Fruit fly (Drosophila melanogaster) whole organism, embryonic: Measurements from ENCODE around the gene Sec10.
A peak's percentile ranks its signal among the peaks of the same experiment; 100 is the strongest.

Source experiments
- Ada2b ChIP-seq: fragments of 200-800 bp; sonication (Bioruptor generic); IDR thresholded peaks from 2 replicates; pipeline ENCODE4 v1.3.6; 2022; ENCODE audit warnings: missing biosample characterization, missing genetic modification characterization
- BtbVII ChIP-seq: fragments of 200-800 bp; sonication (Bioruptor generic); optimal IDR thresholded peaks from 3 replicates; lab custom pipeline; 2017; ENCODE audit warnings: missing biosample characterization, mild to moderate bottlenecking, missing genetic modification characterization
- CG12299 ChIP-seq: fragments of 200-800 bp; sonication (Bioruptor generic); optimal IDR thresholded peaks from 2 replicates; lab custom pipeline; 2018; ENCODE audit warnings: missing biosample characterization, mild to moderate bottlenecking, missing genetic modification characterization
- CG14860 ChIP-seq: fragments of 200-800 bp; sonication (Bioruptor generic); IDR thresholded peaks from 3 replicates; pipeline ENCODE4 v1.3.6; 2022; ENCODE audit warnings: missing biosample characterization, missing genetic modification characterization; ENCODE audit not compliant: partially characterized antibody
- CG17385 ChIP-seq: fragments of 200-800 bp; sonication (Bioruptor generic); optimal IDR thresholded peaks from 3 replicates; lab custom pipeline; 2018; ENCODE audit warnings: missing biosample characterization, mild to moderate bottlenecking, missing genetic modification characterization
- CG3163 ChIP-seq: fragments of 200-800 bp; sonication (Bioruptor generic); optimal IDR thresholded peaks from 3 replicates; lab custom pipeline; 2016; ENCODE audit warnings: missing biosample characterization, missing genetic modification characterization
- CG33213 ChIP-seq: fragments of 200-800 bp; sonication (Bioruptor generic); optimal IDR thresholded peaks from 3 replicates; lab custom pipeline; 2016; ENCODE audit warnings: missing biosample characterization, missing genetic modification characterization
- CG34376 ChIP-seq: fragments of 200-800 bp; sonication (Bioruptor generic); optimal IDR thresholded peaks from 2 replicates; lab custom pipeline; 2018; ENCODE audit warnings: missing biosample characterization, mild to moderate bottlenecking, missing genetic modification characterization
- CG3847 ChIP-seq: fragments of 200-800 bp; sonication (Bioruptor generic); IDR thresholded peaks from 2 replicates; pipeline ENCODE4 v1.3.6; 2022; ENCODE audit warnings: missing biosample characterization, missing genetic modification characterization
- CG4707 ChIP-seq: fragments of 200-800 bp; sonication (Bioruptor generic); optimal IDR thresholded peaks from 2 replicates; lab custom pipeline; 2018; ENCODE audit warnings: missing biosample characterization, mild to moderate bottlenecking, missing genetic modification characterization, moderate library complexity
- CG6175 ChIP-seq: fragments of 200-800 bp; sonication (Bioruptor generic); IDR thresholded peaks from 3 replicates; pipeline ENCODE4 v1.3.6; 2022; ENCODE audit warnings: missing biosample characterization, missing genetic modification characterization
- CG8290 ChIP-seq, 3 experiments: fragments of 200-800 bp; sonication (Bioruptor generic); optimal IDR thresholded peaks; 2 replicates each; lab custom pipeline; 2016 to 2019; ENCODE audit warnings: missing biosample characterization in 3 of 3, missing genetic modification characterization in 3 of 3, mild to moderate bottlenecking in 2 of 3, moderate library complexity in 1 of 3
- CG9215 ChIP-seq: fragments of 200-800 bp; sonication (Bioruptor generic); IDR thresholded peaks from 2 replicates; pipeline ENCODE4 v1.3.6; 2022; ENCODE audit warnings: missing biosample characterization, missing genetic modification characterization
- CG9437 ChIP-seq: fragments of 200-800 bp; sonication (Bioruptor generic); optimal IDR thresholded peaks from 2 replicates; lab custom pipeline; 2018; ENCODE audit warnings: missing biosample characterization, mild to moderate bottlenecking, missing genetic modification characterization
- CG9797 ChIP-seq: fragments of 200-800 bp; sonication (Bioruptor generic); optimal IDR thresholded peaks from 3 replicates; lab custom pipeline; 2018; ENCODE audit warnings: missing biosample characterization, mild to moderate bottlenecking, missing genetic modification characterization
- D19A ChIP-seq: fragments of 200-800 bp; optimal IDR thresholded peaks from 3 replicates; lab custom pipeline; 2019; ENCODE audit warnings: missing biosample characterization, mild to moderate bottlenecking, missing genetic modification characterization, moderate library complexity
- Hand ChIP-seq: fragments of 200-800 bp; sonication (Bioruptor generic); optimal IDR thresholded peaks from 2 replicates; lab custom pipeline; 2017; ENCODE audit warnings: mild to moderate bottlenecking, missing biosample characterization, missing genetic modification reagents, missing genetic modification characterization
- Hr51 ChIP-seq, 2 experiments: fragments of 200-800 bp; sonication (Bioruptor generic); optimal IDR thresholded peaks; 2 replicates in 1 of 2; 3 replicates in 1 of 2; lab custom pipeline; 2016 to 2018; ENCODE audit warnings: missing biosample characterization in 2 of 2, missing genetic modification characterization in 2 of 2, mild to moderate bottlenecking in 1 of 2, moderate library complexity in 1 of 2
- MESR4 ChIP-seq: fragments of 200-800 bp; sonication (Bioruptor generic); optimal IDR thresholded peaks from 2 replicates; lab custom pipeline; 2018; ENCODE audit warnings: missing biosample characterization, mild to moderate bottlenecking, missing genetic modification characterization, moderate library complexity
- Meics ChIP-seq: fragments of 200-800 bp; sonication (Bioruptor generic); optimal IDR thresholded peaks from 2 replicates; lab custom pipeline; 2017; ENCODE audit warnings: missing biosample characterization, mild to moderate bottlenecking, missing genetic modification characterization
- Myb ChIP-seq: fragments of 200-800 bp; sonication (Bioruptor generic); optimal IDR thresholded peaks from 2 replicates; lab custom pipeline; 2016; ENCODE audit warnings: missing biosample characterization, missing genetic modification characterization
- Nf-YB ChIP-seq: fragments of 200-800 bp; sonication (Bioruptor generic); optimal IDR thresholded peaks from 3 replicates; lab custom pipeline; 2019; ENCODE audit warnings: missing biosample characterization, mild to moderate bottlenecking, missing genetic modification characterization, moderate library complexity
- Nf-YC ChIP-seq: fragments of 200-800 bp; optimal IDR thresholded peaks from 3 replicates; lab custom pipeline; 2019; ENCODE audit warnings: missing biosample characterization, mild to moderate bottlenecking, missing genetic modification characterization, moderate library complexity
- PHDP ChIP-seq: fragments of 200-800 bp; sonication (Bioruptor generic); optimal IDR thresholded peaks from 3 replicates; lab custom pipeline; 2018; ENCODE audit warnings: missing biosample characterization, mild to moderate bottlenecking, missing genetic modification characterization, moderate library complexity
- Pdp1 ChIP-seq, 2 experiments: fragments of 200-800 bp; sonication (Bioruptor generic); optimal IDR thresholded peaks; 3 replicates each; lab custom pipeline; 2016; ENCODE audit warnings: missing biosample characterization in 2 of 2, missing genetic modification characterization in 2 of 2, mild to moderate bottlenecking in 1 of 2, moderate library complexity in 1 of 2
- Spps ChIP-seq: fragments of 200-800 bp; sonication (Bioruptor generic); optimal IDR thresholded peaks from 2 replicates; lab custom pipeline; 2018; ENCODE audit warnings: missing biosample characterization, mild to moderate bottlenecking, missing genetic modification characterization
- Xrp1 ChIP-seq: fragments of 200-800 bp; sonication (Bioruptor generic); IDR thresholded peaks from 2 replicates; pipeline ENCODE4 v1.3.6; 2022; ENCODE audit warnings: missing biosample characterization, missing genetic modification characterization
- bbx ChIP-seq: fragments of 200-800 bp; sonication (Bioruptor generic); IDR thresholded peaks from 2 replicates; pipeline ENCODE4 v1.3.6; 2022; ENCODE audit warnings: missing biosample characterization, missing genetic modification characterization; ENCODE audit not compliant: partially characterized antibody
- bcd ChIP-seq: fragments of 200-800 bp; sonication (Bioruptor generic); optimal IDR thresholded peaks from 2 replicates; lab custom pipeline; 2017; ENCODE audit warnings: missing biosample characterization, mild to moderate bottlenecking, missing genetic modification characterization
- bowl ChIP-seq: fragments of 200-800 bp; sonication (Bioruptor generic); IDR thresholded peaks from 2 replicates; pipeline ENCODE4 v1.3.6; 2022; ENCODE audit warnings: missing biosample characterization, missing genetic modification characterization
- chm ChIP-seq: fragments of 200-800 bp; sonication (Bioruptor generic); IDR thresholded peaks from 2 replicates; pipeline ENCODE4 v1.3.6; 2022; ENCODE audit warnings: missing biosample characterization, missing genetic modification characterization
- dati ChIP-seq: fragments of 200-800 bp; sonication (Bioruptor generic); IDR thresholded peaks from 2 replicates; pipeline ENCODE4 v1.3.6; 2022; ENCODE audit warnings: missing biosample characterization, missing genetic modification characterization
- dmrt11E ChIP-seq: fragments of 200-800 bp; sonication (Bioruptor generic); optimal IDR thresholded peaks from 3 replicates; lab custom pipeline; 2018; ENCODE audit warnings: missing biosample characterization, mild to moderate bottlenecking, missing genetic modification characterization, moderate library complexity
- ems ChIP-seq: fragments of 200-800 bp; sonication (Bioruptor generic); optimal IDR thresholded peaks from 3 replicates; lab custom pipeline; 2016; ENCODE audit warnings: missing biosample characterization, missing genetic modification characterization
- ewg ChIP-seq: fragments of 200-800 bp; sonication (Bioruptor generic); optimal IDR thresholded peaks from 3 replicates; lab custom pipeline; 2017; ENCODE audit warnings: mild to moderate bottlenecking, missing biosample characterization, missing genetic modification reagents, missing genetic modification characterization
- fd64A ChIP-seq: fragments of 200-800 bp; sonication (Bioruptor generic); optimal IDR thresholded peaks from 3 replicates; lab custom pipeline; 2018; ENCODE audit warnings: missing biosample characterization, mild to moderate bottlenecking, missing genetic modification characterization
- ind ChIP-seq: fragments of 200-800 bp; sonication (Bioruptor generic); optimal IDR thresholded peaks from 3 replicates; lab custom pipeline; 2016; ENCODE audit warnings: missing biosample characterization, missing genetic modification characterization
- lilli ChIP-seq: fragments of 200-800 bp; sonication (Bioruptor generic); optimal IDR thresholded peaks from 3 replicates; lab custom pipeline; 2016; ENCODE audit warnings: missing biosample characterization, missing genetic modification characterization
- nerfin-1 ChIP-seq: fragments of 200-800 bp; sonication (Bioruptor generic); optimal IDR thresholded peaks from 3 replicates; lab custom pipeline; 2019; ENCODE audit warnings: missing biosample characterization, mild to moderate bottlenecking, missing genetic modification characterization, moderate library complexity
- nmo ChIP-seq: fragments of 200-800 bp; sonication (Bioruptor generic); optimal IDR thresholded peaks from 2 replicates; lab custom pipeline; 2018; ENCODE audit warnings: missing biosample characterization, mild to moderate bottlenecking, missing genetic modification characterization, moderate library complexity
- nom ChIP-seq: fragments of 200-800 bp; sonication (Bioruptor generic); optimal IDR thresholded peaks from 2 replicates; lab custom pipeline; 2017; ENCODE audit warnings: missing biosample characterization, missing genetic modification characterization, mild to moderate bottlenecking, moderate library complexity, missing genetic modification reagents
- onecut ChIP-seq: fragments of 200-800 bp; sonication (Bioruptor generic); IDR thresholded peaks from 2 replicates; pipeline ENCODE4 v1.3.6; 2022; ENCODE audit warnings: missing biosample characterization, missing genetic modification characterization
- phol ChIP-seq: fragments of 200-800 bp; sonication (Bioruptor generic); optimal IDR thresholded peaks from 3 replicates; lab custom pipeline; 2018; ENCODE audit warnings: missing biosample characterization, mild to moderate bottlenecking, missing genetic modification characterization, moderate library complexity
- psq ChIP-seq: fragments of 200-800 bp; sonication (Bioruptor generic); optimal IDR thresholded peaks from 2 replicates; lab custom pipeline; 2017; ENCODE audit warnings: missing biosample characterization, missing genetic modification characterization
- sc ChIP-seq, 3 experiments: fragments of >200 bp in 2 of 3; fragments of 200-800 bp in 1 of 3; sonication (Bioruptor generic) in 1 of 3; optimal IDR thresholded peaks; 2 replicates in 2 of 3; 3 replicates in 1 of 3; lab custom pipeline; 2017; ENCODE audit warnings: mild to moderate bottlenecking in 1 of 3, missing biosample characterization in 1 of 3, missing genetic modification characterization in 1 of 3, missing genetic modification reagents in 1 of 3
- slbo ChIP-seq: fragments of 200-800 bp; sonication (Bioruptor generic); IDR thresholded peaks from 2 replicates; pipeline ENCODE4 v1.3.6; 2022; ENCODE audit warnings: missing biosample characterization, missing genetic modification characterization
- tx ChIP-seq: fragments of 200-800 bp; sonication (Bioruptor generic); optimal IDR thresholded peaks from 2 replicates; lab custom pipeline; 2016; ENCODE audit warnings: missing biosample characterization, missing genetic modification characterization
- yki ChIP-seq: fragments of >200 bp; optimal IDR thresholded peaks from 3 replicates; lab custom pipeline; 2018

The Sec10 gene

DNA sequence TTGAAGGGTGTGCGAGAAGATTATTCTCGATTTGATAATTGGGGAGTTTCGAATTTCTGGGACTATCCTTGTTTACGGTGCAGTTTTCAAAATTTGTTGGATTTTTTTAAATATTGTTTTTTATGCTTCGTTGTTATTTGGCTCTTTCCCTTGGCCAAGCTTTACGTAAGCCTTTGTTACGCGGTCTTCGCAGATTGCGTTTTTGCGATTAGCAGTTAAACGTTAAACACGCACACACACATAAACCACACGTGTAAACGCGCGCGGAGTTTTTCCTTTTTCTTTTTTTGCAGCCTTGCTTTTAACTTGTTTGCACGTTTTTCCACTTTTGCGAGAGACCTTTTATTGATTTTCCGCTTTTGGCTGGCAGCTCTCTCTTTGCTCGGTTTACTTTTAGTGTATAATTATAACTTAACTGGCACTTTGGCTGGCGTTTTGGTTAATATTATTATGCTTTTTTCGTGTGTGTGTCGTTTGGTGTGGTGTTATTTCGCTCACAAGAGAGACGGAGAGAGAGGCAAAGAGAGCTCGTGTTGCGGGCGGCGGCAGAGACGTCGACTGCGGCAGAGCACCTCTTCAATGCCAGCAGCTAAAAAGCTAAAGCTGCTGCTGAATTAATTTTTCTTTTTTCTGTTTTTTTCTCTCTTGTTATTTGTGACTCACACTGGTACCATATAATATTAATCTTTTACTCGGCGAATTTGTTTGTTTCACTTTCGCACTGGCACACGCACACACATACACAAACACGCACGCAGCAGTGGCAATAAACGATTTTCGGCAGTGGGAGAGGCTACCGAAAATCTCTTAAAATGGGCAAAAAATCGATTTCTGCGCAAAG is 29.9 kb upstream of the Sec10 start (continued):
- peak; percentile 26 for TF ChIP-seq nom (GFP tag; lab: Kevin White, UChicago)
- no peak for TF ChIP-seq Meics
- no peak for TF ChIP-seq bowl
- TF ChIP-seq phol (tag; lab: Kevin White, UChicago), result no peak
- TF ChIP-seq CG9797 (GFP tag; lab: Kevin White, UChicago), result no peak
- peak; percentile 77 for TF ChIP-seq nerfin-1 (tag; lab: Kevin White, UChicago)
- TF ChIP-seq onecut (GFP tag; lab: Robert Waterston, UW), result peak; percentile 94
- no peak for TF ChIP-seq CG3847 (GFP tag; lab: Robert Waterston, UW)
- peak; percentile 43 for TF ChIP-seq CG12299
- TF ChIP-seq CG8290 (GFP tag; optimal IDR thresholded peaks at IDR 0.05; lab: Kevin White, UChicago), result no peak
- TF ChIP-seq CG8290 (tag; optimal IDR thresholded peaks at IDR 0.05; lab: Kevin White, UChicago), result no peak
- no peak for TF ChIP-seq Spps (tag; lab: Kevin White, UChicago)
- TF ChIP-seq slbo (GFP tag; lab: Robert Waterston, UW), result no peak
- no peak for TF ChIP-seq chm (GFP tag; lab: Robert Waterston, UW)
- TF ChIP-seq CG34376, result peak; percentile 59
- TF ChIP-seq Xrp1 (GFP tag; lab: Robert Waterston, UW), result no peak
- TF ChIP-seq bcd, result no peak
- no peak for TF ChIP-seq ind (GFP tag; lab: Kevin White, UChicago)
- no peak for TF ChIP-seq CG6175
- no peak for TF ChIP-seq dmrt11E (tag; lab: Kevin White, UChicago)
- TF ChIP-seq CG4707 (GFP tag; lab: Kevin White, UChicago), result no peak
- TF ChIP-seq yki (lab: Kevin White, UChicago), result peak; percentile 2
- TF ChIP-seq D19A, result no peak
- TF ChIP-seq bbx, result no peak
- peak; percentile 75 for TF ChIP-seq CG9437 (GFP tag; lab: Kevin White, UChicago)

DNA sequence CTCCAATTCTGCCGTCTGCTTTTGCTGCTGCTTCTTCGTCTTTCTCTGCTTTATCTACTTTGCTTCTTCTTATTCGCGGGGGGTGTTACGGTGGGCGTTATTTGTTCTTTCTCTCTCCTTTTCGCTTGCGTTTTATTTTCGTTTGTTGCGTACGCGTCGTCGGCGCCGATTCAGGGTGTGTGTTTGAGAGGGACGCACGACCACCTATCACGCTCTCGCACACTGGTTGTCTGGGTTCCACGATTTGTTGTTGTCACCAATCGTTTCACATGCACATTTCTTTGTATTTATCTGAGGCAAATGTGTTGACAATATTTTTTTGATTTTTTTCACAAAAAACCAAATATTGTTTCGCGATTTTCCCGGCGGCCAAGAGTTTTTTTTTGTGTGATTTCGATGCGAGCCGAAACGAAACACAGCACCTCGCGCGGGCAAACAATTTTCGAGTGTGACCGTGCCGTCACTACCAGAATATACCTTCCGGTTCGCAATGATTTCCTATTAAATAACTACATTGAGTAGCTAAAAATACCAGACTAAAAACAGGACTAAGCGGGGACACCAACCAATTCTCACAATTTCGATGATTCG is 29.2 kb upstream of the Sec10 start, which contains the start of gene Syx1A:
TSS of gene Syx1A (minus strand) at position 452 of the 591 bp plus-strand sequence.
- TF ChIP-seq Ada2b (GFP tag; lab: Robert Waterston, UW), result no peak
- peak; percentile 93 for TF ChIP-seq CG17385 (GFP tag; lab: Kevin White, UChicago)
- peak; percentile 54 for TF ChIP-seq MESR4 (GFP tag; lab: Kevin White, UChicago)
- TF ChIP-seq fd64A (GFP tag; lab: Kevin White, UChicago), result peak; percentile 15
- peak; percentile 29 for TF ChIP-seq nmo (GFP tag; lab: Kevin White, UChicago)
- TF ChIP-seq Nf-YC (tag; lab: Kevin White, UChicago), result peak; percentile 44
- peak; percentile 33 for TF ChIP-seq PHDP (tag; lab: Kevin White, UChicago)
- peak; percentile 10 for TF ChIP-seq ewg (GFP tag; lab: Kevin White, UChicago)
- TF ChIP-seq psq (GFP tag; lab: Kevin White, UChicago), result peak; percentile 98
- TF ChIP-seq dati (GFP tag; lab: Robert Waterston, UW), result no peak
- TF ChIP-seq BtbVII, result peak; percentile 36
- TF ChIP-seq lilli (GFP tag; lab: Kevin White, UChicago), result no peak
- no peak for TF ChIP-seq sc (optimal IDR thresholded peaks at IDR 0.05; lab: Kevin White, UChicago)
- TF ChIP-seq sc (GFP tag; optimal IDR thresholded peaks at IDR 0.05; lab: Kevin White, UChicago), result no peak
- TF ChIP-seq CG14860 (GFP tag; lab: Robert Waterston, UW), result no peak
- TF ChIP-seq CG33213 (GFP tag; lab: Kevin White, UChicago), result peak; percentile 73
- peak; percentile 23 for TF ChIP-seq Nf-YB (GFP tag; lab: Kevin White, UChicago)
- peak; percentile 77 for TF ChIP-seq CG3163 (GFP tag; lab: Kevin White, UChicago)
- TF ChIP-seq ems (GFP tag; lab: Kevin White, UChicago), result no peak
- peak; percentile 2 for TF ChIP-seq Hand
- no peak for TF ChIP-seq Pdp1 (GFP tag; optimal IDR thresholded peaks at IDR 0.05; lab: Kevin White, UChicago)
- TF ChIP-seq CG34376, result peak; percentile 26
- TF ChIP-seq Myb (GFP tag; lab: Kevin White, UChicago), result peak; percentile 11
- TF ChIP-seq CG9215 (GFP tag; lab: Robert Waterston, UW), result no peak
- TF ChIP-seq Hr51 (GFP tag; optimal IDR thresholded peaks at IDR 0.05; lab: Kevin White, UChicago), result peak in 1 of 2 experiments; percentile 29
- TF ChIP-seq tx (GFP tag; lab: Kevin White, UChicago), result no peak
